Worm (Caenorhabditis elegans) whole organism, L4 larva: ENCODE data around the gene acdh-6.

ENCODE experiments used
- F26F4.8 ChIP-seq: fragments of 200-800 bp; sonication (Bioruptor generic); conservative IDR thresholded peaks from 2 replicates; pipeline ENCODE4 v1.3.6; 2022; ENCODE audit warnings: missing genetic modification characterization, missing compliant biosample characterization
- Y48G9A.11 ChIP-seq: fragments of 200-800 bp; sonication (Bioruptor generic); IDR thresholded peaks from 2 replicates; pipeline ENCODE4 v1.3.6; 2022; ENCODE audit warnings: missing genetic modification reagents, missing genetic modification characterization, missing compliant biosample characterization
- aha-1 ChIP-seq: fragments of 150-350 bp; peaks from one replicate; lab custom pipeline; 2014; ENCODE audit warnings: missing biosample characterization, missing genetic modification characterization
- ama-1 ChIP-seq: fragments of 150-350 bp; optimal IDR thresholded peaks from 2 replicates; lab custom pipeline; 2014; ENCODE audit warnings: inconsistent platforms, mixed read lengths
- attf-4 ChIP-seq: sonication (generic microtip); optimal IDR thresholded peaks from 3 replicates; lab custom pipeline; 2017; ENCODE audit warnings: missing biosample characterization, missing genetic modification characterization
- ceh-20 ChIP-seq: fragments of 200-800 bp; sonication (Bioruptor generic); IDR thresholded peaks from 2 replicates; pipeline ENCODE4 v1.3.6; 2022; ENCODE audit warnings: missing genetic modification reagents, missing genetic modification characterization, missing compliant biosample characterization
- ceh-28 ChIP-seq: fragments of 150-350 bp; optimal IDR thresholded peaks from 2 replicates; lab custom pipeline; 2014; ENCODE audit warnings: missing biosample characterization, missing genetic modification reagents, missing genetic modification characterization
- ceh-32 ChIP-seq: sonication (generic microtip); optimal IDR thresholded peaks from 2 replicates; lab custom pipeline; 2016; ENCODE audit warnings: mild to moderate bottlenecking, missing genetic modification characterization, missing compliant biosample characterization; ENCODE audit not compliant: poor library complexity
- ceh-82 ChIP-seq: sonication (generic microtip); optimal IDR thresholded peaks from 2 replicates; lab custom pipeline; 2017; ENCODE audit warnings: missing biosample characterization, missing genetic modification characterization
- cey-2 ChIP-seq: sonication (generic microtip); optimal IDR thresholded peaks from 3 replicates; lab custom pipeline; 2017; ENCODE audit warnings: missing genetic modification characterization, mild to moderate bottlenecking, missing compliant biosample characterization, antibody characterized with exemption, borderline replicate concordance; ENCODE audit not compliant: insufficient read depth
- daf-16 ChIP-seq, 3 experiments: sonication (generic microtip); optimal IDR thresholded peaks; 2 replicates each; lab custom pipeline; 2016 to 2017; ENCODE audit warnings: missing genetic modification characterization in 3 of 3, missing genetic modification reagents in 3 of 3, mild to moderate bottlenecking in 2 of 3, missing compliant biosample characterization in 2 of 3, missing biosample characterization in 1 of 3, moderate library complexity in 1 of 3
- daf-19 ChIP-seq: fragments of 200-800 bp; sonication (Bioruptor generic); conservative IDR thresholded peaks from 2 replicates; pipeline ENCODE4 v1.3.6; 2022; ENCODE audit warnings: missing genetic modification characterization, missing compliant biosample characterization
- daf-8 ChIP-seq: fragments of 200-800 bp; sonication (Bioruptor generic); IDR thresholded peaks from 2 replicates; pipeline ENCODE4 v1.3.6; 2022; ENCODE audit warnings: missing genetic modification characterization, missing compliant biosample characterization
- dmd-9 ChIP-seq: fragments of 200-800 bp; sonication (Bioruptor generic); IDR thresholded peaks from 2 replicates; pipeline ENCODE4 v1.3.6; 2022; ENCODE audit warnings: missing genetic modification reagents, missing genetic modification characterization, missing compliant biosample characterization
- dpl-1 ChIP-seq: fragments of 150-350 bp; optimal IDR thresholded peaks from 2 replicates; lab custom pipeline; 2014; ENCODE audit warnings: missing biosample characterization, missing genetic modification reagents, missing genetic modification characterization
- egl-43 ChIP-seq: fragments of 200-800 bp; sonication (Bioruptor generic); IDR thresholded peaks from 2 replicates; pipeline ENCODE4 v1.3.6; 2022; ENCODE audit warnings: missing genetic modification reagents, missing genetic modification characterization, missing compliant biosample characterization
- gei-8 ChIP-seq: fragments of 200-800 bp; sonication (Bioruptor generic); optimal IDR thresholded peaks from 2 replicates; lab custom pipeline; 2018; ENCODE audit warnings: mild to moderate bottlenecking, missing genetic modification characterization, missing compliant biosample characterization
- hif-1 ChIP-seq, 2 experiments: sonication (generic microtip); optimal IDR thresholded peaks; 2 replicates each; lab custom pipeline; 2016 to 2017; ENCODE audit warnings: missing compliant biosample characterization in 2 of 2, missing genetic modification characterization in 2 of 2, missing genetic modification reagents in 2 of 2, missing genotype in 2 of 2, mild to moderate bottlenecking in 1 of 2
- hlh-11 ChIP-seq: fragments of 200-800 bp; sonication (Bioruptor generic); optimal IDR thresholded peaks from 2 replicates; lab custom pipeline; 2018; ENCODE audit warnings: mild to moderate bottlenecking, missing genetic modification characterization, missing compliant biosample characterization
- hlh-30 ChIP-seq: sonication (generic microtip); optimal IDR thresholded peaks from 2 replicates; lab custom pipeline; 2017; ENCODE audit warnings: antibody characterized with exemption, mild to moderate bottlenecking, missing genetic modification characterization, missing compliant biosample characterization; ENCODE audit not compliant: insufficient read depth
- hmg-1.1 ChIP-seq: fragments of 200-800 bp; sonication (Bioruptor generic); IDR thresholded peaks from 2 replicates; pipeline ENCODE4 v1.3.6; 2022; ENCODE audit warnings: missing genetic modification reagents, missing genetic modification characterization, missing compliant biosample characterization
- jun-1 ChIP-seq: fragments of 150-350 bp; optimal IDR thresholded peaks from 2 replicates; lab custom pipeline; 2014; ENCODE audit warnings: missing biosample characterization, missing genetic modification reagents, missing genetic modification characterization
- lin-1 ChIP-seq: fragments of 200-800 bp; sonication (Bioruptor generic); IDR thresholded peaks from 2 replicates; pipeline ENCODE4 v1.3.6; 2022; ENCODE audit warnings: missing genetic modification reagents, missing genetic modification characterization, missing compliant biosample characterization
- lin-15B ChIP-seq: fragments of 150-350 bp; sonication (generic microtip); optimal IDR thresholded peaks from 3 replicates; lab custom pipeline; 2014; ENCODE audit warnings: missing biosample characterization, missing genetic modification characterization
- lin-39 ChIP-seq: fragments of 150-350 bp; optimal IDR thresholded peaks from 2 replicates; lab custom pipeline; 2014; ENCODE audit warnings: missing biosample characterization, missing genetic modification reagents, missing genetic modification characterization
- lsy-2 ChIP-seq, 2 experiments: fragments of 150-350 bp in 1 of 2; sonication (generic microtip) in 1 of 2; optimal IDR thresholded peaks; 2 replicates each; lab custom pipeline; 2014 to 2017; ENCODE audit warnings: missing biosample characterization in 2 of 2, missing genetic modification characterization in 2 of 2
- mes-2 ChIP-seq: sonication (generic microtip); optimal IDR thresholded peaks from 2 replicates; lab custom pipeline; 2016; ENCODE audit warnings: missing genotype, mild to moderate bottlenecking, missing genetic modification characterization, missing compliant biosample characterization; ENCODE audit not compliant: poor library complexity, severe bottlenecking
- mxl-2 ChIP-seq: fragments of 200-800 bp; sonication (Bioruptor generic); conservative IDR thresholded peaks from 2 replicates; pipeline ENCODE4 v1.3.6; 2022; ENCODE audit warnings: missing genetic modification reagents, missing genetic modification characterization, missing compliant biosample characterization
- nhr-11 ChIP-seq: fragments of 150-350 bp; optimal IDR thresholded peaks from 2 replicates; lab custom pipeline; 2014; ENCODE audit warnings: missing biosample characterization, missing genetic modification characterization
- nhr-25 ChIP-seq: sonication (generic microtip); optimal IDR thresholded peaks from 2 replicates; lab custom pipeline; 2017; ENCODE audit warnings: missing genetic modification characterization, mild to moderate bottlenecking, missing compliant biosample characterization, antibody characterized with exemption, moderate library complexity, borderline replicate concordance; ENCODE audit not compliant: insufficient read depth
- nhr-28 ChIP-seq: fragments of 150-350 bp; optimal IDR thresholded peaks from 2 replicates; lab custom pipeline; 2014; ENCODE audit warnings: missing biosample characterization, missing genetic modification characterization
- nhr-41 ChIP-seq: fragments of 200-800 bp; sonication (Bioruptor generic); IDR thresholded peaks from 2 replicates; pipeline ENCODE4 v1.3.6; 2022; ENCODE audit warnings: missing genetic modification reagents, missing genetic modification characterization, missing compliant biosample characterization
- nhr-42 ChIP-seq: fragments of 200-800 bp; sonication (Bioruptor generic); IDR thresholded peaks from 2 replicates; pipeline ENCODE4 v1.3.6; 2022; ENCODE audit warnings: missing genetic modification characterization, missing compliant biosample characterization
- spr-1 ChIP-seq: sonication (generic microtip); optimal IDR thresholded peaks from 2 replicates; lab custom pipeline; 2016; ENCODE audit warnings: mild to moderate bottlenecking, missing genetic modification characterization, missing compliant biosample characterization
- tag-97 ChIP-seq: fragments of 200-800 bp; sonication (Bioruptor generic); IDR thresholded peaks from 2 replicates; pipeline ENCODE4 v1.3.6; 2022; ENCODE audit warnings: missing genetic modification characterization, missing compliant biosample characterization
- tra-1 ChIP-seq: fragments of 200-800 bp; sonication (Bioruptor generic); IDR thresholded peaks from 2 replicates; pipeline ENCODE4 v1.3.6; 2022; ENCODE audit warnings: missing genetic modification reagents, missing genetic modification characterization, missing compliant biosample characterization
- unc-62 ChIP-seq, 3 experiments: fragments of 150-350 bp in 1 of 3; sonication (generic microtip); optimal IDR thresholded peaks in 2 of 3; peaks in 1 of 3; 1 replicate in 1 of 3; 2 replicates in 2 of 3; lab custom pipeline; 2014 to 2017; ENCODE audit warnings: missing biosample characterization in 3 of 3, missing genetic modification characterization in 3 of 3, missing genetic modification reagents in 3 of 3, missing genotype in 1 of 3
- zfp-3 ChIP-seq: fragments of 200-800 bp; sonication (Bioruptor generic); conservative IDR thresholded peaks from 2 replicates; pipeline ENCODE4 v1.3.6; 2022; ENCODE audit warnings: missing genetic modification reagents, missing genetic modification characterization, missing compliant biosample characterization
- zip-11 ChIP-seq: fragments of 200-800 bp; sonication (Bioruptor generic); IDR thresholded peaks from 2 replicates; pipeline ENCODE4 v1.3.6; 2022; ENCODE audit warnings: missing genetic modification characterization, missing compliant biosample characterization

Gene acdh-6

ce11 chrIII:8596692-8597091 lies 35.8 kb downstream of the acdh-6 start:
- TF ChIP-seq Y48G9A.11 (GFP tag; lab: Robert Waterston, UW) (no peak), lsy-2 (tag; optimal IDR thresholded peaks at IDR 0.05; lab: Kevin White, UChicago) (no peak), aha-1 (tag; lab: Kevin White, UChicago) (peak; percentile 38)

DNA sequence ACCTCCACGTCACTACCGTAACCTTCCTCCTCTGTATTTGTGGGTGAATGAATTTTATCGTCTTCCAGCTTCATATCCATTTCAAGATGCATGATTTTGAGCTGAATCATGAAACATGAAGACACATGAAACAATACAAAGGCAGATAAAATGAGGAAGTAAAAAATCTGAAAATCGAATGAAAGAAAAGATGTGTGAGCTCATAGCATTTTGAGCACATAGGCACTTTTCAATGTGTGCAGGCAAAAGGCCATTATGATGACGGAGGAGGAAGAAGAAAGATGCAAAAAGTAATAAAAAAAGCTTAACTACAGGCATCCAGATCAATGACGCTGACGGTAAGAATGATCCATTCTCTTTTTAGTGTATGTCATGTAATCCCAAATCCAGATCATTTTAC lies 36.8 kb downstream of the acdh-6 start, which contains the start of gene ztf-30:
ztf-30 (minus strand) TSS at position 101 of the 400 bp plus-strand sequence.
- TF ChIP-seq lin-15B (tag; lab: Kevin White, UChicago), result no peak
- no peak for TF ChIP-seq dpl-1 (GFP tag; lab: Kevin White, UChicago)
- no peak for TF ChIP-seq daf-8 (GFP tag; lab: Robert Waterston, UW)
- no peak for TF ChIP-seq nhr-41 (GFP tag; lab: Robert Waterston, UW)
- no peak for TF ChIP-seq zfp-3

- TF ChIP-seq dpl-1 (GFP tag; lab: Kevin White, UChicago), result no peak
- peak in 1 of 2 experiments; percentile 50 for TF ChIP-seq unc-62 (GFP tag; optimal IDR thresholded peaks at IDR 0.05 in 1 of 2; lab: Kevin White, UChicago)
- TF ChIP-seq unc-62 (tag; optimal IDR thresholded peaks at IDR 0.05; lab: Kevin White, UChicago), result no peak
- no peak for TF ChIP-seq zip-11 (GFP tag; lab: Robert Waterston, UW)
- TF ChIP-seq dmd-9 (GFP tag; lab: Robert Waterston, UW), result no peak
- TF ChIP-seq lsy-2 (tag; optimal IDR thresholded peaks at IDR 0.05; lab: Kevin White, UChicago), result no peak
- TF ChIP-seq mes-2 (tag; lab: Kevin White, UChicago), result no peak
- TF ChIP-seq lin-1 (GFP tag; lab: Robert Waterston, UW), result no peak
- TF ChIP-seq tag-97, result no peak
- no peak for TF ChIP-seq lin-39
- TF ChIP-seq mxl-2 (GFP tag; lab: Robert Waterston, UW), result no peak
- TF ChIP-seq nhr-25, result peak; percentile 26
- no peak for TF ChIP-seq spr-1 (tag; lab: Kevin White, UChicago)
- no peak for TF ChIP-seq gei-8 (GFP tag; lab: Kevin White, UChicago)
- TF ChIP-seq jun-1 (tag; lab: Kevin White, UChicago), result no peak
- peak; percentile 4 for TF ChIP-seq hlh-11 (tag; lab: Kevin White, UChicago)
- TF ChIP-seq ceh-82 (tag; lab: Kevin White, UChicago), result no peak
- TF ChIP-seq hlh-30, result no peak
- no peak for TF ChIP-seq ceh-32
- no peak for TF ChIP-seq hmg-1.1 (GFP tag; lab: Robert Waterston, UW)
- TF ChIP-seq cey-2 (tag; lab: Kevin White, UChicago), result no peak
- peak; percentile 38 for TF ChIP-seq nhr-28 (tag; lab: Kevin White, UChicago)
- no peak for TF ChIP-seq attf-4 (tag; lab: Kevin White, UChicago)
- no peak for TF ChIP-seq daf-16 (GFP tag; optimal IDR thresholded peaks at IDR 0.05; lab: Kevin White, UChicago)
- TF ChIP-seq daf-16 (tag; optimal IDR thresholded peaks at IDR 0.05; lab: Kevin White, UChicago), result no peak
- TF ChIP-seq F26F4.8 (GFP tag; lab: Robert Waterston, UW), result no peak
- no peak for TF ChIP-seq ama-1 (lab: Kevin White, UChicago)
- no peak for TF ChIP-seq egl-43 (GFP tag; lab: Robert Waterston, UW)
- no peak for TF ChIP-seq nhr-42 (GFP tag; lab: Robert Waterston, UW)
- TF ChIP-seq Y48G9A.11 (GFP tag; lab: Robert Waterston, UW), result no peak
- peak; percentile 1 for TF ChIP-seq aha-1 (tag; lab: Kevin White, UChicago)
- TF ChIP-seq hif-1 (tag; optimal IDR thresholded peaks at IDR 0.05; lab: Kevin White, UChicago), result no peak
- no peak for TF ChIP-seq ceh-20 (GFP tag; lab: Robert Waterston, UW)
- TF ChIP-seq tra-1 (GFP tag; lab: Robert Waterston, UW), result no peak
- no peak for TF ChIP-seq nhr-11 (tag; lab: Kevin White, UChicago)
- no peak for TF ChIP-seq daf-19 (GFP tag; lab: Robert Waterston, UW)
- no peak for TF ChIP-seq ceh-28
Observed at ce11 chrIII:8598961-8599360, 38.0 kb downstream of the acdh-6 start.
